Fruit fly (Drosophila melanogaster) whole organism, embryonic: ENCODE measurements around the gene gish.
A peak's percentile ranks its signal among the peaks of the same experiment; 100 is the strongest.

Experiments used
- Atf6 ChIP-seq: fragments of 200-800 bp; sonication (Bioruptor generic); IDR thresholded peaks from 2 replicates; pipeline ENCODE4 v1.3.6; 2022; ENCODE audit warnings: missing biosample characterization, missing genetic modification characterization
- B-H2 ChIP-seq: fragments of 200-800 bp; sonication (Bioruptor generic); optimal IDR thresholded peaks from 2 replicates; lab custom pipeline; 2018; ENCODE audit warnings: missing biosample characterization, mild to moderate bottlenecking, missing genetic modification characterization
- BtbVII ChIP-seq: fragments of 200-800 bp; sonication (Bioruptor generic); optimal IDR thresholded peaks from 3 replicates; lab custom pipeline; 2017; ENCODE audit warnings: missing biosample characterization, mild to moderate bottlenecking, missing genetic modification characterization
- CG1024 ChIP-seq: fragments of 200-800 bp; sonication (Bioruptor generic); IDR thresholded peaks from 2 replicates; pipeline ENCODE4 v1.3.6; 2022; ENCODE audit warnings: missing biosample characterization, missing genetic modification characterization
- CG10267 ChIP-seq: fragments of 200-800 bp; sonication (Bioruptor generic); optimal IDR thresholded peaks from 2 replicates; lab custom pipeline; 2018; ENCODE audit warnings: missing biosample characterization, mild to moderate bottlenecking, missing genetic modification characterization, moderate library complexity
- CG11560 ChIP-seq: fragments of 200-800 bp; sonication (Bioruptor generic); IDR thresholded peaks from 3 replicates; pipeline ENCODE4 v1.3.6; 2022; ENCODE audit warnings: missing biosample characterization, missing genetic modification characterization
- CG11695 ChIP-seq: fragments of 200-800 bp; sonication (Bioruptor generic); IDR thresholded peaks from 3 replicates; pipeline ENCODE4 v1.3.6; 2022; ENCODE audit warnings: missing biosample characterization, missing genetic modification characterization
- CG12236 ChIP-seq: fragments of 200-800 bp; sonication (Bioruptor generic); optimal IDR thresholded peaks from 2 replicates; lab custom pipeline; 2016; ENCODE audit warnings: missing biosample characterization, missing genetic modification characterization
- CG12659 ChIP-seq: fragments of 200-800 bp; sonication (Bioruptor generic); optimal IDR thresholded peaks from 3 replicates; lab custom pipeline; 2017; ENCODE audit warnings: mild to moderate bottlenecking, missing biosample characterization, missing genetic modification reagents, missing genetic modification characterization
- CG12769 ChIP-seq: fragments of 200-800 bp; sonication (Bioruptor generic); optimal IDR thresholded peaks from 2 replicates; lab custom pipeline; 2019; ENCODE audit warnings: missing biosample characterization, mild to moderate bottlenecking, missing genetic modification characterization, moderate library complexity
- CG14441 ChIP-seq: fragments of 200-800 bp; sonication (Bioruptor generic); IDR thresholded peaks from 2 replicates; pipeline ENCODE4 v1.3.6; 2022; ENCODE audit warnings: missing biosample characterization, missing genetic modification characterization
- CG14965 ChIP-seq: fragments of 200-800 bp; sonication (Bioruptor generic); optimal IDR thresholded peaks from 2 replicates; lab custom pipeline; 2016; ENCODE audit warnings: missing biosample characterization, missing genetic modification characterization, borderline replicate concordance
- CG15269 ChIP-seq: fragments of 200-800 bp; sonication (Bioruptor generic); optimal IDR thresholded peaks from 2 replicates; lab custom pipeline; 2018; ENCODE audit warnings: missing biosample characterization, mild to moderate bottlenecking, missing genetic modification characterization, moderate library complexity
- CG2120 ChIP-seq: fragments of 200-800 bp; sonication (Bioruptor generic); optimal IDR thresholded peaks from 3 replicates; lab custom pipeline; 2016; ENCODE audit warnings: missing biosample characterization, missing genetic modification characterization
- CG30020 ChIP-seq: fragments of 200-800 bp; optimal IDR thresholded peaks from 2 replicates; lab custom pipeline; 2019; ENCODE audit warnings: missing biosample characterization, mild to moderate bottlenecking, missing genetic modification characterization, moderate library complexity
- CG32532 ChIP-seq: fragments of 200-800 bp; sonication (Bioruptor generic); IDR thresholded peaks from 2 replicates; pipeline ENCODE4 v1.3.6; 2022; ENCODE audit warnings: missing biosample characterization, missing genetic modification characterization
- CG33557 ChIP-seq: fragments of 200-800 bp; sonication (Bioruptor generic); optimal IDR thresholded peaks from 2 replicates; lab custom pipeline; 2019; ENCODE audit warnings: missing biosample characterization, mild to moderate bottlenecking, missing genetic modification characterization, moderate library complexity
- CG34422 ChIP-seq: fragments of 200-800 bp; sonication (Bioruptor generic); IDR thresholded peaks from 3 replicates; pipeline ENCODE4 v1.3.6; 2022; ENCODE audit warnings: missing biosample characterization, missing genetic modification characterization
- CG4360 ChIP-seq: fragments of 200-800 bp; sonication (Bioruptor generic); IDR thresholded peaks from 2 replicates; pipeline ENCODE4 v1.3.6; 2022; ENCODE audit warnings: missing biosample characterization, missing genetic modification characterization
- CG6854 ChIP-seq: fragments of 200-800 bp; sonication (Bioruptor generic); optimal IDR thresholded peaks from 3 replicates; lab custom pipeline; 2017; ENCODE audit warnings: missing biosample characterization, mild to moderate bottlenecking, missing genetic modification characterization
- CG7786 ChIP-seq: fragments of 200-800 bp; sonication (Bioruptor generic); optimal IDR thresholded peaks from 2 replicates; lab custom pipeline; 2016; ENCODE audit warnings: missing biosample characterization, missing genetic modification characterization
- CG7963 ChIP-seq: fragments of 200-800 bp; sonication (Bioruptor generic); IDR thresholded peaks from 3 replicates; pipeline ENCODE4 v1.3.6; 2022; ENCODE audit warnings: missing biosample characterization, missing genetic modification characterization; ENCODE audit not compliant: partially characterized antibody
- CG8290 ChIP-seq, 3 experiments: fragments of 200-800 bp; sonication (Bioruptor generic); optimal IDR thresholded peaks; 2 replicates each; lab custom pipeline; 2016 to 2019; ENCODE audit warnings: missing biosample characterization in 3 of 3, missing genetic modification characterization in 3 of 3, mild to moderate bottlenecking in 2 of 3, moderate library complexity in 1 of 3
- Dbx ChIP-seq: fragments of 200-800 bp; sonication (Bioruptor generic); IDR thresholded peaks from 3 replicates; pipeline ENCODE4 v1.3.6; 2022; ENCODE audit warnings: missing biosample characterization, missing genetic modification characterization
- MESR4 ChIP-seq: fragments of 200-800 bp; sonication (Bioruptor generic); optimal IDR thresholded peaks from 2 replicates; lab custom pipeline; 2018; ENCODE audit warnings: missing biosample characterization, mild to moderate bottlenecking, missing genetic modification characterization, moderate library complexity
- Meics ChIP-seq: fragments of 200-800 bp; sonication (Bioruptor generic); optimal IDR thresholded peaks from 2 replicates; lab custom pipeline; 2017; ENCODE audit warnings: missing biosample characterization, mild to moderate bottlenecking, missing genetic modification characterization
- Pdp1 ChIP-seq, 2 experiments: fragments of 200-800 bp; sonication (Bioruptor generic); optimal IDR thresholded peaks; 3 replicates each; lab custom pipeline; 2016; ENCODE audit warnings: missing biosample characterization in 2 of 2, missing genetic modification characterization in 2 of 2, mild to moderate bottlenecking in 1 of 2, moderate library complexity in 1 of 2
- Poxn ChIP-seq: fragments of 200-800 bp; sonication (Bioruptor generic); IDR thresholded peaks from 2 replicates; pipeline ENCODE4 v1.3.6; 2022; ENCODE audit warnings: missing biosample characterization, missing genetic modification characterization
- Rfx ChIP-seq: fragments of 200-800 bp; sonication (Bioruptor generic); IDR thresholded peaks from 2 replicates; pipeline ENCODE4 v1.3.6; 2022; ENCODE audit warnings: missing biosample characterization, missing genetic modification characterization
- abd-A ChIP-seq: fragments of 200-800 bp; sonication (Bioruptor generic); optimal IDR thresholded peaks from 3 replicates; lab custom pipeline; 2019; ENCODE audit warnings: missing biosample characterization, mild to moderate bottlenecking, missing genetic modification characterization, moderate library complexity
- ase ChIP-seq: fragments of 200-800 bp; sonication (Bioruptor generic); IDR thresholded peaks from 3 replicates; pipeline ENCODE4 v1.3.6; 2022; ENCODE audit warnings: missing biosample characterization, missing genetic modification characterization
- bowl ChIP-seq: fragments of 200-800 bp; sonication (Bioruptor generic); IDR thresholded peaks from 2 replicates; pipeline ENCODE4 v1.3.6; 2022; ENCODE audit warnings: missing biosample characterization, missing genetic modification characterization
- chif ChIP-seq, 2 experiments: fragments of 200-800 bp; sonication (Bioruptor generic); optimal IDR thresholded peaks; 3 replicates each; lab custom pipeline; 2016; ENCODE audit warnings: missing biosample characterization in 2 of 2, missing genetic modification characterization in 2 of 2
- emc ChIP-seq: fragments of 200-800 bp; sonication (Bioruptor generic); optimal IDR thresholded peaks from 2 replicates; lab custom pipeline; 2016; ENCODE audit warnings: missing biosample characterization, missing genetic modification characterization
- fru ChIP-seq: fragments of >200 bp; optimal IDR thresholded peaks from 2 replicates; lab custom pipeline; 2017
- gcm2 ChIP-seq: fragments of 200-800 bp; sonication (Bioruptor generic); optimal IDR thresholded peaks from 2 replicates; lab custom pipeline; 2016; ENCODE audit warnings: missing biosample characterization, missing genetic modification characterization
- gro ChIP-seq: fragments of 200-800 bp; sonication (Bioruptor generic); optimal IDR thresholded peaks from 2 replicates; lab custom pipeline; 2016; ENCODE audit warnings: missing biosample characterization, missing genetic modification characterization
- pan ChIP-seq, 4 experiments: fragments of >200 bp in 3 of 4; fragments of 200-800 bp in 1 of 4; sonication (Bioruptor generic) in 1 of 4; optimal IDR thresholded peaks in 3 of 4; IDR thresholded peaks in 1 of 4; 2 replicates each; pipeline versions ENCODE4 v1.3.6 to Lab custom; 2017 to 2022; ENCODE audit warnings: missing biosample characterization in 2 of 4, missing genetic modification characterization in 2 of 4, mixed read lengths in 1 of 4
- ro ChIP-seq: fragments of 200-800 bp; sonication (Bioruptor generic); IDR thresholded peaks from 2 replicates; pipeline ENCODE4 v1.3.6; 2022; ENCODE audit warnings: missing biosample characterization, missing genetic modification characterization
- sd ChIP-seq: fragments of 200-800 bp; sonication (Bioruptor generic); optimal IDR thresholded peaks from 3 replicates; lab custom pipeline; 2018; ENCODE audit warnings: missing biosample characterization, mild to moderate bottlenecking, missing genetic modification characterization, moderate library complexity
- slbo ChIP-seq: fragments of 200-800 bp; sonication (Bioruptor generic); IDR thresholded peaks from 2 replicates; pipeline ENCODE4 v1.3.6; 2022; ENCODE audit warnings: missing biosample characterization, missing genetic modification characterization
- slou ChIP-seq: fragments of 200-800 bp; sonication (Bioruptor generic); optimal IDR thresholded peaks from 3 replicates; lab custom pipeline; 2016; ENCODE audit warnings: missing biosample characterization, missing genetic modification characterization
- sqz ChIP-seq: fragments of 200-800 bp; sonication (Bioruptor generic); optimal IDR thresholded peaks from 3 replicates; lab custom pipeline; 2018; ENCODE audit warnings: missing biosample characterization, mild to moderate bottlenecking, missing genetic modification characterization
- vvl ChIP-seq: fragments of 200-800 bp; sonication (Bioruptor generic); IDR thresholded peaks from 2 replicates; pipeline ENCODE4 v1.3.6; 2022; ENCODE audit warnings: missing biosample characterization, missing genetic modification characterization

gish gene

DNA sequence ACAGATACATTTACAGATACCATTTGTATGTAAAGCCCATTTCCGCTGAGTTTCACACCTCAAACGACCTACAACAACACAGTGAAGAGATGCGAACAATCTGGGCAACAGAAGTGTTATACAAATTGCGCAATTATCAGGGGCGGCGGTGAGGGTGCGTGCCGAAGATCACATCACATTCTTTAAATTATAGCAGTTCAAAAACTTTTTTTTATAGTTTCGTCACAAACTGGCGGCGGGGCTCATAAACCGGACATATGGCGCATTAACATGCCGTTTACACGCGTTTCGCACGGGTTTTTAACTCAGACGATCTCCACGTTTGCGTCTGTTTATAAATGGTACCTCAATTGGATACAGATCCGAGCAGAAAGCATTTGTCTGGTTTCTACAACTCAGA, 80.9 kb downstream of the gish start (continued):
- no peak for TF ChIP-seq vvl
- no peak for TF ChIP-seq MESR4 (GFP tag; lab: Kevin White, UChicago)
- no peak for TF ChIP-seq CG12659
- TF ChIP-seq CG1024 (GFP tag; lab: Robert Waterston, UW): no peak
- 0 out of 2 replicates have a peak, but pooled peaks have one; percentile 18 for TF ChIP-seq CG14441 (GFP tag; lab: Robert Waterston, UW)
- no peak for TF ChIP-seq emc (GFP tag; lab: Kevin White, UChicago)
- no peak for TF ChIP-seq fru (lab: Kevin White, UChicago)
- TF ChIP-seq gcm2: no peak
- TF ChIP-seq slbo (GFP tag; lab: Robert Waterston, UW): 0 out of 2 replicates have a peak, but pooled peaks have one; percentile 24
- no peak for TF ChIP-seq CG12236
- no peak for TF ChIP-seq ro (GFP tag; lab: Robert Waterston, UW)
- no peak for TF ChIP-seq sqz
- peak; percentile 82 for TF ChIP-seq Meics
- peak; percentile 39 for TF ChIP-seq gro (GFP tag; lab: Kevin White, UChicago)
- no peak for TF ChIP-seq BtbVII (GFP tag; lab: Kevin White, UChicago)
- peak; percentile 64 for TF ChIP-seq CG12769 (tag; lab: Kevin White, UChicago)
- TF ChIP-seq slou (GFP tag; lab: Kevin White, UChicago): no peak
- TF ChIP-seq sd: peak; percentile 95
- no peak for TF ChIP-seq CG30020 (tag; lab: Kevin White, UChicago)
- no peak for TF ChIP-seq chif (GFP tag; optimal IDR thresholded peaks at IDR 0.05; lab: Kevin White, UChicago)
- no peak for TF ChIP-seq CG33557 (GFP tag; lab: Kevin White, UChicago)
- no peak for TF ChIP-seq pan (optimal IDR thresholded peaks at IDR 0.05; lab: Kevin White, UChicago)
- TF ChIP-seq pan (GFP tag; optimal IDR thresholded peaks at IDR 0.05 in 1 of 2, IDR thresholded peaks at IDR 0.05 in 1 of 2): no peak
- TF ChIP-seq Pdp1 (GFP tag; optimal IDR thresholded peaks at IDR 0.05; lab: Kevin White, UChicago): peak in 1 of 2 experiments; percentile 91
- no peak for TF ChIP-seq Rfx
- no peak for TF ChIP-seq ase
- no peak for TF ChIP-seq CG7786 (GFP tag; lab: Kevin White, UChicago)
- no peak for TF ChIP-seq CG11695 (GFP tag; lab: Robert Waterston, UW)
- no peak for TF ChIP-seq CG2120
- no peak for TF ChIP-seq Atf6 (GFP tag; lab: Robert Waterston, UW)
- TF ChIP-seq CG15269: peak; percentile 38
- TF ChIP-seq CG8290 (GFP tag; optimal IDR thresholded peaks at IDR 0.05; lab: Kevin White, UChicago): no peak
- peak in 1 of 2 experiments; percentile 12 for TF ChIP-seq CG8290 (tag; optimal IDR thresholded peaks at IDR 0.05; lab: Kevin White, UChicago)
- no peak for TF ChIP-seq Poxn (GFP tag; lab: Robert Waterston, UW)
- peak; percentile 4 for TF ChIP-seq B-H2 (GFP tag; lab: Kevin White, UChicago)
- TF ChIP-seq abd-A (tag; lab: Kevin White, UChicago): peak; percentile 55
- TF ChIP-seq CG7963 (GFP tag; lab: Robert Waterston, UW): no peak
- no peak for TF ChIP-seq CG6854 (GFP tag; lab: Kevin White, UChicago)
- TF ChIP-seq CG11560 (tag; lab: Robert Waterston, UW): no peak
- TF ChIP-seq CG4360 (GFP tag; lab: Robert Waterston, UW): peak; percentile 21; the same call in 1 of the 2 replicates
- no peak for TF ChIP-seq Dbx (GFP tag; lab: Robert Waterston, UW)
- no peak for TF ChIP-seq bowl (GFP tag; lab: Robert Waterston, UW)
- no peak for TF ChIP-seq CG14965 (GFP tag; lab: Kevin White, UChicago)
- no peak for TF ChIP-seq CG34422 (GFP tag; lab: Robert Waterston, UW)
- peak; percentile 25; the same call in 1 of the 2 replicates for TF ChIP-seq CG32532 (GFP tag; lab: Robert Waterston, UW)
- no peak for TF ChIP-seq CG10267 (tag; lab: Kevin White, UChicago)
